Fruit fly (Drosophila melanogaster) whole organism, prepupa: ENCODE results near the gene Atat.

ENCODE experiments used
- CG15336 ChIP-seq: fragments of 200-800 bp; sonication (Bioruptor generic); IDR thresholded peaks from 2 replicates; pipeline ENCODE4 v1.3.6; 2022; ENCODE audit warnings: missing biosample characterization, missing genetic modification characterization
- CG32006 ChIP-seq: fragments of 200-800 bp; sonication (Bioruptor generic); optimal IDR thresholded peaks from 3 replicates; lab custom pipeline; 2017; ENCODE audit warnings: missing biosample characterization, mild to moderate bottlenecking, missing genetic modification characterization
- CG6163 ChIP-seq: fragments of 200-800 bp; sonication (Bioruptor generic); IDR thresholded peaks from 3 replicates; pipeline ENCODE4 v1.3.6; 2022; ENCODE audit warnings: missing biosample characterization, missing genetic modification characterization
- CG7368 ChIP-seq: fragments of 200-800 bp; sonication (Bioruptor generic); optimal IDR thresholded peaks from 3 replicates; lab custom pipeline; 2016; ENCODE audit warnings: missing biosample characterization, missing genetic modification characterization
- CG8632 ChIP-seq: fragments of 200-800 bp; sonication (Bioruptor generic); optimal IDR thresholded peaks from 3 replicates; lab custom pipeline; 2016; ENCODE audit warnings: missing biosample characterization, missing genetic modification characterization
- Eip75B ChIP-seq: fragments of 200-800 bp; sonication (Bioruptor generic); optimal IDR thresholded peaks from 3 replicates; lab custom pipeline; 2016; ENCODE audit warnings: missing biosample characterization, missing genetic modification characterization
- Lpt ChIP-seq: fragments of 200-800 bp; sonication (Bioruptor generic); optimal IDR thresholded peaks from 3 replicates; lab custom pipeline; 2016; ENCODE audit warnings: missing biosample characterization, missing genetic modification characterization
- OdsH ChIP-seq: fragments of 200-800 bp; sonication (Bioruptor generic); optimal IDR thresholded peaks from 3 replicates; lab custom pipeline; 2016; ENCODE audit warnings: missing biosample characterization, missing genetic modification characterization
- Sox14 ChIP-seq: fragments of 200-800 bp; sonication (Bioruptor generic); optimal IDR thresholded peaks from 3 replicates; lab custom pipeline; 2016; ENCODE audit warnings: missing biosample characterization, missing genetic modification characterization
- salr ChIP-seq, 2 experiments: fragments of 200-800 bp; sonication (Bioruptor generic); optimal IDR thresholded peaks; 3 replicates each; lab custom pipeline; 2016 to 2018; ENCODE audit warnings: missing biosample characterization in 2 of 2, missing genetic modification characterization in 2 of 2, mild to moderate bottlenecking in 1 of 2

DNA sequence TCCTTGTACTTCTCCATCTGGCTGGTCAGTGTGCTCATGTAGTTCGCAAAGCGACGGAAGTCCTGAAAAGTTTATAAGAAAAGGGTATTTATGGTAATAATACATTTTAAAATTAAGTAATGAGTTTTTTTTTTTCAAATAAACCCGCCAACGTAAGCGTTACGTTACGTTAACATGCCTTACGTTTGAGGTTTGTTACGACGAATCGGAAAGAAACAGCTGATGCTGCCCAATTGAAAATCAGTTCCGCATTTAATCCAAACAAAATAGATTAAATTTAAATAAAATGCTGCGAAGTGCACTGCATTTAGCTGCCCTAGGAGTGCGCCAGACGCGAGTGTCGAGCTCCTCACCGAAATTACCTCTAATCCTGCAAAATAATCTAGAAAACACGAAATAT, 62.4 kb downstream of the Atat start, which contains the start of gene mRRF1:
- no peak for TF ChIP-seq CG8632
- no peak for TF ChIP-seq CG6163 (GFP tag; lab: Robert Waterston, UW)
- TF ChIP-seq Lpt (GFP tag; lab: Kevin White, UChicago) = no peak
- no peak for TF ChIP-seq CG7368 (GFP tag; lab: Kevin White, UChicago)
- no peak for TF ChIP-seq CG15336 (GFP tag; lab: Robert Waterston, UW)
- no peak for TF ChIP-seq salr (GFP tag; optimal IDR thresholded peaks at IDR 0.05; lab: Kevin White, UChicago)
- no peak for TF ChIP-seq OdsH (GFP tag; lab: Kevin White, UChicago)
- no peak for TF ChIP-seq Sox14
- TF ChIP-seq CG32006 (GFP tag; lab: Kevin White, UChicago) = no peak
- TF ChIP-seq Eip75B (GFP tag; lab: Kevin White, UChicago) = no peak
